Fruit fly (Drosophila melanogaster): ENCODE measurements around the gene Mayo.

DNA sequence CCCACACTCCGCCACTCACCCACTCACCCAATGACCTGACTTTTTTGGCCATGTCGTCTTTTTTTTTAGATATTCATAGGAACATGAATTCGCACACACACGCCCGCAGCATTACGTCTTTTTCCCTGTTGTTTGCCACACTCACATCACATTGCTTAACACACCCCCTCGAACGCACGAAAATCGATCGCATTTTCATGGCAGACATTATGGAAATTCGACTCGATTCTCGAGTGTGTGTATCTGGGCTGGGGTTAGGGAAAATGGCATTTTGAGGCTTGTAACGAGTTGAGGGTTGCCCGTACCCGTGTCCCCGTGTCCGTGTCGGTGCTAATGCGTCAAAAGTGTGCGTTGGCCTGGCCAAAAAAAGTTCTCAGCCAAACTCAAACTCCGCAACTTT is 32.7 kb upstream of the Mayo start:
- no peak for TF ChIP-seq Clk (GFP tag; optimal IDR thresholded peaks at IDR 0.05)
- TF ChIP-seq Mnt (GFP tag; optimal IDR thresholded peaks at IDR 0.05): no peak
- no peak for TF ChIP-seq pad (GFP tag; optimal IDR thresholded peaks at IDR 0.05)
- no peak for TF ChIP-seq CG7101 (tag; optimal IDR thresholded peaks at IDR 0.05)
- TF ChIP-seq CG12768 (GFP tag; optimal IDR thresholded peaks at IDR 0.05): no peak
- TF ChIP-seq cic (GFP tag; optimal IDR thresholded peaks at IDR 0.05): no peak
- no peak for TF ChIP-seq tj (GFP tag; optimal IDR thresholded peaks at IDR 0.05)
